Fruit fly (Drosophila melanogaster) whole organism, embryonic: ENCODE measurements around the gene CG10866.

Experiments
- Adf1 ChIP-seq: fragments of 200-800 bp; sonication (Bioruptor generic); IDR thresholded peaks from 2 replicates; pipeline ENCODE4 v1.3.6; 2022; ENCODE audit warnings: missing biosample characterization, missing genetic modification characterization
- BtbVII ChIP-seq: fragments of 200-800 bp; sonication (Bioruptor generic); optimal IDR thresholded peaks from 3 replicates; lab custom pipeline; 2017; ENCODE audit warnings: missing biosample characterization, mild to moderate bottlenecking, missing genetic modification characterization
- CG10274 ChIP-seq: fragments of 200-800 bp; sonication (Bioruptor generic); optimal IDR thresholded peaks from 3 replicates; lab custom pipeline; 2017; ENCODE audit warnings: missing biosample characterization, mild to moderate bottlenecking, missing genetic modification characterization
- CG12104 ChIP-seq: fragments of 200-800 bp; sonication (Bioruptor generic); optimal IDR thresholded peaks from 3 replicates; lab custom pipeline; 2016; ENCODE audit warnings: missing biosample characterization, missing genetic modification characterization
- CG12155 ChIP-seq: fragments of 200-800 bp; sonication (Bioruptor generic); optimal IDR thresholded peaks from 3 replicates; lab custom pipeline; 2016; ENCODE audit warnings: missing biosample characterization, missing genetic modification characterization
- CG12391 ChIP-seq: fragments of 200-800 bp; sonication (Bioruptor generic); optimal IDR thresholded peaks from 3 replicates; lab custom pipeline; 2018; ENCODE audit warnings: missing biosample characterization, mild to moderate bottlenecking, missing genetic modification characterization, moderate library complexity
- CG12942 ChIP-seq: fragments of 200-800 bp; sonication (Bioruptor generic); optimal IDR thresholded peaks from 3 replicates; lab custom pipeline; 2016; ENCODE audit warnings: missing biosample characterization, missing genetic modification characterization
- CG13894 ChIP-seq: fragments of 200-800 bp; sonication (Bioruptor generic); optimal IDR thresholded peaks from 3 replicates; lab custom pipeline; 2018; ENCODE audit warnings: missing biosample characterization, mild to moderate bottlenecking, missing genetic modification characterization, moderate library complexity
- CG15696 ChIP-seq: fragments of 200-800 bp; sonication (Bioruptor generic); optimal IDR thresholded peaks from 2 replicates; lab custom pipeline; 2019; ENCODE audit warnings: missing biosample characterization, mild to moderate bottlenecking, missing genetic modification characterization, moderate library complexity
- CG17385 ChIP-seq: fragments of 200-800 bp; sonication (Bioruptor generic); optimal IDR thresholded peaks from 3 replicates; lab custom pipeline; 2018; ENCODE audit warnings: missing biosample characterization, mild to moderate bottlenecking, missing genetic modification characterization
- CG31365 ChIP-seq: fragments of 200-800 bp; sonication (Bioruptor generic); optimal IDR thresholded peaks from 2 replicates; lab custom pipeline; 2018; ENCODE audit warnings: missing biosample characterization, mild to moderate bottlenecking, missing genetic modification characterization
- CG34422 ChIP-seq: fragments of 200-800 bp; sonication (Bioruptor generic); IDR thresholded peaks from 3 replicates; pipeline ENCODE4 v1.3.6; 2022; ENCODE audit warnings: missing biosample characterization, missing genetic modification characterization
- CG5245 ChIP-seq: fragments of 200-800 bp; sonication (Bioruptor generic); optimal IDR thresholded peaks from 3 replicates; lab custom pipeline; 2016; ENCODE audit warnings: missing biosample characterization, missing genetic modification characterization
- CG6272 ChIP-seq: fragments of 200-800 bp; sonication (Bioruptor generic); IDR thresholded peaks from 2 replicates; pipeline ENCODE4 v1.3.6; 2022; ENCODE audit warnings: missing biosample characterization, missing genetic modification characterization
- CG6765 ChIP-seq: fragments of 200-800 bp; sonication (Bioruptor generic); optimal IDR thresholded peaks from 3 replicates; lab custom pipeline; 2017; ENCODE audit warnings: missing biosample characterization, mild to moderate bottlenecking, missing genetic modification characterization
- CG7839 ChIP-seq: fragments of 200-800 bp; sonication (Bioruptor generic); optimal IDR thresholded peaks from 3 replicates; lab custom pipeline; 2018; ENCODE audit warnings: missing biosample characterization, mild to moderate bottlenecking, missing genetic modification characterization, moderate library complexity
- CG8765 ChIP-seq: fragments of 200-800 bp; sonication (Bioruptor generic); IDR thresholded peaks from 2 replicates; pipeline ENCODE4 v1.3.6; 2022; ENCODE audit warnings: missing biosample characterization, missing genetic modification characterization
- CG9437 ChIP-seq: fragments of 200-800 bp; sonication (Bioruptor generic); optimal IDR thresholded peaks from 2 replicates; lab custom pipeline; 2018; ENCODE audit warnings: missing biosample characterization, mild to moderate bottlenecking, missing genetic modification characterization
- Chrac-16 ChIP-seq: fragments of 200-800 bp; sonication (Bioruptor generic); optimal IDR thresholded peaks from 3 replicates; lab custom pipeline; 2016; ENCODE audit warnings: missing biosample characterization, missing genetic modification characterization
- CkIIα-i1 ChIP-seq: fragments of 200-800 bp; sonication (Bioruptor generic); IDR thresholded peaks from 2 replicates; pipeline ENCODE4 v1.3.6; 2022; ENCODE audit warnings: missing biosample characterization, missing genetic modification characterization
- CoRest ChIP-seq: fragments of 200-800 bp; sonication (Bioruptor generic); optimal IDR thresholded peaks from 3 replicates; lab custom pipeline; 2018; ENCODE audit warnings: missing biosample characterization, mild to moderate bottlenecking, missing genetic modification characterization, moderate library complexity
- Dad ChIP-seq: fragments of 200-800 bp; sonication (Bioruptor generic); optimal IDR thresholded peaks from 3 replicates; lab custom pipeline; 2016; ENCODE audit warnings: missing biosample characterization, missing genetic modification characterization
- Dip3 ChIP-seq: fragments of 200-800 bp; sonication (Bioruptor generic); optimal IDR thresholded peaks from 3 replicates; lab custom pipeline; 2016; ENCODE audit warnings: missing biosample characterization, missing genetic modification characterization
- Fer3 ChIP-seq: fragments of 200-800 bp; sonication (Bioruptor generic); optimal IDR thresholded peaks from 2 replicates; lab custom pipeline; 2018; ENCODE audit warnings: missing biosample characterization, mild to moderate bottlenecking, missing genetic modification characterization, moderate library complexity
- HLHmδ ChIP-seq: fragments of 200-800 bp; sonication (Bioruptor generic); optimal IDR thresholded peaks from 2 replicates; lab custom pipeline; 2018; ENCODE audit warnings: missing biosample characterization, mild to moderate bottlenecking, missing genetic modification characterization, moderate library complexity
- Myb ChIP-seq: fragments of 200-800 bp; sonication (Bioruptor generic); optimal IDR thresholded peaks from 2 replicates; lab custom pipeline; 2016; ENCODE audit warnings: missing biosample characterization, missing genetic modification characterization
- NC2β ChIP-seq: fragments of 200-800 bp; sonication (Bioruptor generic); optimal IDR thresholded peaks from 2 replicates; lab custom pipeline; 2016; ENCODE audit warnings: missing biosample characterization, missing genetic modification characterization
- NFAT ChIP-seq: fragments of 200-800 bp; sonication (Bioruptor generic); IDR thresholded peaks from 2 replicates; pipeline ENCODE4 v1.3.6; 2022; ENCODE audit warnings: missing biosample characterization, missing genetic modification characterization
- Nf-YC ChIP-seq: fragments of 200-800 bp; optimal IDR thresholded peaks from 3 replicates; lab custom pipeline; 2019; ENCODE audit warnings: missing biosample characterization, mild to moderate bottlenecking, missing genetic modification characterization, moderate library complexity
- Ptx1 ChIP-seq: fragments of 200-800 bp; sonication (Bioruptor generic); IDR thresholded peaks from 2 replicates; pipeline ENCODE4 v1.3.6; 2022; ENCODE audit warnings: missing biosample characterization, missing genetic modification characterization
- Ravus ChIP-seq: fragments of 200-800 bp; sonication (Bioruptor generic); IDR thresholded peaks from 2 replicates; pipeline ENCODE4 v1.3.6; 2022; ENCODE audit warnings: missing biosample characterization, missing genetic modification characterization
- Sry-δ ChIP-seq: fragments of 200-800 bp; sonication (Bioruptor generic); optimal IDR thresholded peaks from 2 replicates; lab custom pipeline; 2016; ENCODE audit warnings: missing biosample characterization, missing genetic modification characterization
- Stat92E ChIP-seq, 3 experiments: fragments of >200 bp in 2 of 3; fragments of 200-800 bp in 1 of 3; sonication (Bioruptor generic) in 1 of 3; optimal IDR thresholded peaks; 2 replicates each; lab custom pipeline; 2017 to 2019; ENCODE audit warnings: missing biosample characterization in 3 of 3, missing genetic modification characterization in 3 of 3, mild to moderate bottlenecking in 1 of 3, moderate library complexity in 1 of 3
- abd-A ChIP-seq: fragments of 200-800 bp; sonication (Bioruptor generic); optimal IDR thresholded peaks from 3 replicates; lab custom pipeline; 2019; ENCODE audit warnings: missing biosample characterization, mild to moderate bottlenecking, missing genetic modification characterization, moderate library complexity
- aop ChIP-seq: fragments of 200-800 bp; sonication (Bioruptor generic); IDR thresholded peaks from 2 replicates; pipeline ENCODE4 v1.3.6; 2022; ENCODE audit warnings: missing biosample characterization, missing genetic modification characterization
- ara ChIP-seq: fragments of 200-800 bp; sonication (Bioruptor generic); IDR thresholded peaks from 2 replicates; pipeline ENCODE4 v1.3.6; 2022; ENCODE audit warnings: missing biosample characterization, missing genetic modification characterization
- caup ChIP-seq: fragments of 200-800 bp; sonication (Bioruptor generic); optimal IDR thresholded peaks from 3 replicates; lab custom pipeline; 2017; ENCODE audit warnings: missing biosample characterization, mild to moderate bottlenecking, missing genetic modification characterization, moderate library complexity; ENCODE audit not compliant: severe bottlenecking
- danr ChIP-seq: fragments of 200-800 bp; sonication (Bioruptor generic); IDR thresholded peaks from 2 replicates; pipeline ENCODE4 v1.3.6; 2022; ENCODE audit warnings: missing biosample characterization, missing genetic modification characterization
- dmrt99B ChIP-seq: fragments of 200-800 bp; sonication (Bioruptor generic); optimal IDR thresholded peaks from 2 replicates; lab custom pipeline; 2018; ENCODE audit warnings: missing biosample characterization, mild to moderate bottlenecking, missing genetic modification characterization, moderate library complexity
- fd96Cb ChIP-seq: fragments of 200-800 bp; sonication (Bioruptor generic); optimal IDR thresholded peaks from 2 replicates; lab custom pipeline; 2018; ENCODE audit warnings: missing biosample characterization, mild to moderate bottlenecking, missing genetic modification characterization, moderate library complexity
- hbn ChIP-seq: fragments of 200-800 bp; sonication (Bioruptor generic); IDR thresholded peaks from 2 replicates; pipeline ENCODE4 v1.3.6; 2022; ENCODE audit warnings: missing biosample characterization, missing genetic modification characterization; ENCODE audit not compliant: partially characterized antibody
- kni ChIP-seq: fragments of 200-800 bp; sonication (Bioruptor generic); optimal IDR thresholded peaks from 3 replicates; lab custom pipeline; 2017; ENCODE audit warnings: mild to moderate bottlenecking, missing biosample characterization, missing genetic modification reagents, missing genetic modification characterization
- lilli ChIP-seq: fragments of 200-800 bp; sonication (Bioruptor generic); optimal IDR thresholded peaks from 3 replicates; lab custom pipeline; 2016; ENCODE audit warnings: missing biosample characterization, missing genetic modification characterization
- pb ChIP-seq: fragments of 200-800 bp; sonication (Bioruptor generic); optimal IDR thresholded peaks from 3 replicates; lab custom pipeline; 2016; ENCODE audit warnings: missing biosample characterization, missing genetic modification characterization
- pho ChIP-seq: fragments of 200-800 bp; sonication (Bioruptor generic); optimal IDR thresholded peaks from 2 replicates; lab custom pipeline; 2016; ENCODE audit warnings: missing biosample characterization, missing genetic modification characterization
- slou ChIP-seq: fragments of 200-800 bp; sonication (Bioruptor generic); optimal IDR thresholded peaks from 3 replicates; lab custom pipeline; 2016; ENCODE audit warnings: missing biosample characterization, missing genetic modification characterization
- stwl ChIP-seq: fragments of 200-800 bp; sonication (Bioruptor generic); optimal IDR thresholded peaks from 3 replicates; lab custom pipeline; 2018; ENCODE audit warnings: missing biosample characterization, mild to moderate bottlenecking, missing genetic modification characterization, moderate library complexity
- sug ChIP-seq: fragments of 200-800 bp; optimal IDR thresholded peaks from 2 replicates; lab custom pipeline; 2019; ENCODE audit warnings: missing biosample characterization, mild to moderate bottlenecking, missing genetic modification characterization, moderate library complexity
- twi ChIP-seq: fragments of 200-800 bp; optimal IDR thresholded peaks from 2 replicates; lab custom pipeline; 2019; ENCODE audit warnings: missing biosample characterization, mild to moderate bottlenecking, missing genetic modification characterization, moderate library complexity
- vvl ChIP-seq: fragments of 200-800 bp; sonication (Bioruptor generic); IDR thresholded peaks from 2 replicates; pipeline ENCODE4 v1.3.6; 2022; ENCODE audit warnings: missing biosample characterization, missing genetic modification characterization
- yki ChIP-seq: fragments of >200 bp; optimal IDR thresholded peaks from 3 replicates; lab custom pipeline; 2018

The CG10866 gene

dm6 chr3L:3892154-3892624, 45.6 kb downstream of the CG10866 start, which contains the start of gene Fie (continued):
- TF ChIP-seq BtbVII (peak; percentile 63), lilli (GFP tag; lab: Kevin White, UChicago) (peak; percentile 79), CG6272 (no peak), CG12104 (GFP tag; lab: Kevin White, UChicago) (peak; percentile 23), stwl (tag; lab: Kevin White, UChicago) (no peak), Sry-δ (GFP tag; lab: Kevin White, UChicago) (no peak), pho (GFP tag; lab: Kevin White, UChicago) (peak; percentile 47), Fer3 (tag; lab: Kevin White, UChicago) (peak; percentile 63), slou (GFP tag; lab: Kevin White, UChicago) (peak; percentile 40), HLHmδ (GFP tag; lab: Kevin White, UChicago) (no peak), Chrac-16 (no peak), fd96Cb (tag; lab: Kevin White, UChicago) (peak; percentile 54), CG31365 (tag; lab: Kevin White, UChicago) (no peak), Ravus (GFP tag; lab: Robert Waterston, UW) (no peak), CG12391 (peak; percentile 73), abd-A (tag; lab: Kevin White, UChicago) (peak; percentile 83), Adf1 (0 out of 2 replicates have a peak, but pooled peaks have one; percentile 17), NC2β (GFP tag; lab: Kevin White, UChicago) (no peak), CG6765 (GFP tag; lab: Kevin White, UChicago) (peak; percentile 53), dmrt99B (peak; percentile 69), ara (GFP tag; lab: Robert Waterston, UW) (no peak), CG5245 (GFP tag; lab: Kevin White, UChicago) (no peak), Myb (GFP tag; lab: Kevin White, UChicago) (peak; percentile 7), NFAT (GFP tag; lab: Robert Waterston, UW) (no peak), caup (peak; percentile 77), pb (GFP tag; lab: Kevin White, UChicago) (no peak), CoRest (peak; percentile 86), CG7839 (tag; lab: Kevin White, UChicago) (peak; percentile 68), vvl (GFP tag; lab: Robert Waterston, UW) (peak; percentile 35; the same call in 1 of the 2 replicates), Dad (no peak), yki (lab: Kevin White, UChicago) (no peak), twi (tag; lab: Kevin White, UChicago) (no peak), CG15696 (tag; lab: Kevin White, UChicago) (no peak), sug (no peak), CG12155 (GFP tag; lab: Kevin White, UChicago) (peak; percentile 45), hbn (GFP tag; lab: Robert Waterston, UW) (no peak), aop (GFP tag; lab: Robert Waterston, UW) (no peak), CkIIα-i1 (GFP tag; lab: Robert Waterston, UW) (no peak), CG8765 (GFP tag; lab: Robert Waterston, UW) (no peak), CG9437 (GFP tag; lab: Kevin White, UChicago) (peak; percentile 60), Ptx1 (GFP tag; lab: Robert Waterston, UW) (peak; percentile 54), Stat92E (GFP tag; optimal IDR thresholded peaks at IDR 0.05; lab: Kevin White, UChicago) (no peak), danr (GFP tag; lab: Robert Waterston, UW) (no peak), CG10274 (no peak), CG12942 (no peak), kni (GFP tag; lab: Kevin White, UChicago) (no peak), CG13894 (tag; lab: Kevin White, UChicago) (peak; percentile 48), CG17385 (GFP tag; lab: Kevin White, UChicago) (peak; percentile 71), Nf-YC (peak; percentile 21), CG34422 (GFP tag; lab: Robert Waterston, UW) (0 out of 3 replicates have a peak, but pooled peaks have one; percentile 19), Dip3 (peak; percentile 61)
